Worm (Caenorhabditis elegans) whole organism, L3 larva: Measurements from ENCODE around the gene ZK829.3.

Source experiments
- aly-2 ChIP-seq: fragments of 150-350 bp; optimal IDR thresholded peaks from 2 replicates; lab custom pipeline; 2014; ENCODE audit warnings: missing biosample characterization, missing genetic modification characterization
- ceh-28 ChIP-seq: fragments of 150-350 bp; optimal IDR thresholded peaks from 2 replicates; lab custom pipeline; 2014; ENCODE audit warnings: missing biosample characterization, missing genetic modification reagents, missing genetic modification characterization
- fos-1 ChIP-seq: fragments of 150-350 bp; optimal IDR thresholded peaks from 2 replicates; lab custom pipeline; 2014; ENCODE audit warnings: missing biosample characterization, missing genetic modification characterization
- lin-15B ChIP-seq: fragments of 150-350 bp; optimal IDR thresholded peaks from 2 replicates; lab custom pipeline; 2014; ENCODE audit warnings: missing biosample characterization, missing genetic modification characterization
- lsy-12 ChIP-seq: sonication (generic microtip); optimal IDR thresholded peaks from 2 replicates; lab custom pipeline; 2016; ENCODE audit warnings: mild to moderate bottlenecking, missing genetic modification characterization, missing compliant biosample characterization
- mdl-1 ChIP-seq: fragments of 150-350 bp; optimal IDR thresholded peaks from 2 replicates; lab custom pipeline; 2014; ENCODE audit warnings: missing biosample characterization, missing genetic modification characterization
- nhr-12 ChIP-seq: fragments of 150-350 bp; optimal IDR thresholded peaks from 2 replicates; lab custom pipeline; 2014; ENCODE audit warnings: missing biosample characterization, missing genetic modification characterization
- nhr-25 ChIP-seq: sonication (generic microtip); optimal IDR thresholded peaks from 2 replicates; lab custom pipeline; 2017; ENCODE audit warnings: missing biosample characterization, missing genetic modification characterization
- nhr-28 ChIP-seq: fragments of 150-350 bp; optimal IDR thresholded peaks from 2 replicates; lab custom pipeline; 2014; ENCODE audit warnings: missing biosample characterization, missing genetic modification characterization
- nhr-77 ChIP-seq: fragments of 150-350 bp; optimal IDR thresholded peaks from 2 replicates; lab custom pipeline; 2014; ENCODE audit warnings: missing biosample characterization, missing genetic modification characterization
- pqm-1 ChIP-seq: fragments of 150-350 bp; optimal IDR thresholded peaks from 2 replicates; lab custom pipeline; 2017; ENCODE audit warnings: missing biosample characterization, missing genetic modification characterization, inconsistent platforms
- unc-39 ChIP-seq: sonication (generic microtip); optimal IDR thresholded peaks from 4 replicates; lab custom pipeline; 2017; ENCODE audit warnings: missing biosample characterization, missing genetic modification characterization
- ztf-11 ChIP-seq: fragments of 150-350 bp; optimal IDR thresholded peaks from 2 replicates; lab custom pipeline; 2014; ENCODE audit warnings: missing biosample characterization, missing genetic modification characterization

ce11 chrIV:11950270-11950669 is 4.7 kb upstream of the ZK829.3 start, which contains the start of gene tbx-36:
- TF ChIP-seq lin-15B (no peak), mdl-1 (tag; lab: Kevin White, UChicago) (no peak), nhr-12 (tag; lab: Kevin White, UChicago) (no peak), nhr-77 (tag; lab: Kevin White, UChicago) (no peak), ceh-28 (tag; lab: Kevin White, UChicago) (no peak), lsy-12 (tag; lab: Kevin White, UChicago) (no peak), aly-2 (tag; lab: Kevin White, UChicago) (no peak), pqm-1 (tag; lab: Kevin White, UChicago) (no peak), ztf-11 (tag; lab: Kevin White, UChicago) (no peak), unc-39 (tag; lab: Kevin White, UChicago) (no peak), nhr-25 (tag; lab: Kevin White, UChicago) (no peak), nhr-28 (tag; lab: Kevin White, UChicago) (no peak), fos-1 (tag; lab: Kevin White, UChicago) (no peak)
